Fruit fly (Drosophila melanogaster): ENCODE measurements around the gene CG11841.

- no peak for TF ChIP-seq Myc (optimal IDR thresholded peaks at IDR 0.05)
- TF ChIP-seq insv (optimal IDR thresholded peaks at IDR 0.05) = no peak
- no peak for TF ChIP-seq psq (optimal IDR thresholded peaks at IDR 0.05)
Observed at dm6 chr3R:29049055-29049722, 1.7 kb upstream of the CG11841 start, which contains the start of gene CG11837.

Data from Kc167 (cell line).